Worm (Caenorhabditis elegans) whole organism, L1 larva: ENCODE measurements around the gene D2023.6.

Source experiments
- blmp-1 ChIP-seq: fragments of 150-350 bp; optimal IDR thresholded peaks from 2 replicates; lab custom pipeline; 2014; ENCODE audit warnings: missing biosample characterization, missing genetic modification characterization
- dpl-1 ChIP-seq, 3 experiments: fragments of 150-350 bp in 2 of 3; sonication (generic microtip) in 1 of 3; optimal IDR thresholded peaks; 2 replicates each; lab custom pipeline; 2014 to 2017; ENCODE audit warnings: missing biosample characterization in 3 of 3, missing genetic modification characterization in 3 of 3, missing genetic modification reagents in 3 of 3
- jun-1 ChIP-seq: fragments of 150-350 bp; optimal IDR thresholded peaks from 2 replicates; lab custom pipeline; 2014; ENCODE audit warnings: missing biosample characterization, missing genetic modification reagents, missing genetic modification characterization
- lin-39 ChIP-seq: fragments of 150-350 bp; optimal IDR thresholded peaks from 2 replicates; lab custom pipeline; 2014; ENCODE audit warnings: missing biosample characterization, missing genetic modification reagents, missing genetic modification characterization
- mab-9 ChIP-seq: fragments of 200-800 bp; sonication (Bioruptor generic); IDR thresholded peaks from 2 replicates; pipeline ENCODE4 v1.3.6; 2022; ENCODE audit warnings: missing genetic modification reagents, missing genetic modification characterization, missing compliant biosample characterization
- nhr-28 ChIP-seq: fragments of 150-350 bp; optimal IDR thresholded peaks from 2 replicates; lab custom pipeline; 2014; ENCODE audit warnings: missing biosample characterization, missing genetic modification characterization
- nhr-77 ChIP-seq: fragments of 150-350 bp; optimal IDR thresholded peaks from 2 replicates; lab custom pipeline; 2014; ENCODE audit warnings: missing biosample characterization, missing genetic modification characterization
- unc-86 ChIP-seq: sonication (generic microtip); optimal IDR thresholded peaks from 2 replicates; lab custom pipeline; 2016; ENCODE audit warnings: missing genetic modification characterization, missing compliant biosample characterization
- ztf-11 ChIP-seq, 2 experiments: sonication (generic microtip); optimal IDR thresholded peaks; 2 replicates each; lab custom pipeline; 2016 to 2017; ENCODE audit warnings: missing genetic modification characterization in 2 of 2, missing biosample characterization in 1 of 2, missing compliant biosample characterization in 1 of 2

DNA sequence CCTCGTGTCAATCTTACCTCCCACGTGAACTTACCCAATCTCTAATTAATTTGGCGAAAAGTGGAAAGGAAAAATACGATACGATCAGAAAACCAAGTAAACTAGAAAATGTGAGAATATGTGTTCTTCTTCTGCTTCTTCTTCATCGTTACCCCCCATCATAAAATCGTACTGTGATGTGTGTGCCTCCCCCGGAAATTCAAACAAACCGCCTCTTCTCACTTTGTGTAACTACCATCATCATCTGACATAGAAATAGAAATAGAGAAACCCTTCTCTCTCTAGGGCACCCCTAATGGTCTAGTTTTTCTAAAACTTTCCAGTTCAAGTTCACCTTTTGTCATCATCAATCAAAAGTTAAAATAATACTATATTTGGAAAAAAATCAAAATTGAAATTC is 30.6 kb downstream of the D2023.6 start:
- no peak for TF ChIP-seq lin-39 (tag; lab: Kevin White, UChicago)
- TF ChIP-seq blmp-1 (tag; lab: Kevin White, UChicago): no peak
- no peak for TF ChIP-seq unc-86 (tag; lab: Kevin White, UChicago)
- TF ChIP-seq jun-1 (tag; lab: Kevin White, UChicago): no peak
- TF ChIP-seq nhr-28 (tag; lab: Kevin White, UChicago): no peak
- TF ChIP-seq nhr-77 (tag; lab: Kevin White, UChicago): no peak
- no peak for TF ChIP-seq mab-9 (GFP tag; lab: Robert Waterston, UW)
- no peak for TF ChIP-seq ztf-11 (tag; optimal IDR thresholded peaks at IDR 0.05; lab: Kevin White, UChicago)
- TF ChIP-seq dpl-1 (GFP tag; optimal IDR thresholded peaks at IDR 0.05; lab: Kevin White, UChicago): no peak
